Worm (Caenorhabditis elegans): Measurements from ENCODE around the gene ubxn-5.
A peak's percentile ranks its signal among the peaks of the same experiment; 100 is the strongest.

The ubxn-5 gene

ce11 chrII:10239595-10239994 is 5.3 kb upstream of the ubxn-5 start, which contains the start of gene mec-15:
Gene mec-15 (minus strand): TSS chrII:10239695.
- TF ChIP-seq nhr-28 (tag; optimal IDR thresholded peaks at IDR 0.05): no peak

ce11 chrII:10231874-10232273 is 2.4 kb downstream of the ubxn-5 start:
- no peak for TF ChIP-seq elt-3 (tag; optimal IDR thresholded peaks at IDR 0.05)
- TF ChIP-seq elt-2 (tag; optimal IDR thresholded peaks at IDR 0.05): peak; percentile 57

- no peak for TF ChIP-seq fkh-10 (GFP tag; optimal IDR thresholded peaks at IDR 0.05)
- no peak for TF ChIP-seq ztf-11 (tag; optimal IDR thresholded peaks at IDR 0.05)
- TF ChIP-seq efl-1 (optimal IDR thresholded peaks at IDR 0.05): no peak
- TF ChIP-seq efl-1 (GFP tag; optimal IDR thresholded peaks at IDR 0.05 in 1 of 2): no peak
- no peak for TF ChIP-seq tbx-2 (tag; optimal IDR thresholded peaks at IDR 0.05)
- no peak for TF ChIP-seq ceh-8 (GFP tag; optimal IDR thresholded peaks at IDR 0.05)
- TF ChIP-seq elt-3 (tag; optimal IDR thresholded peaks at IDR 0.05): no peak
- no peak for TF ChIP-seq efl-3 (GFP tag; optimal IDR thresholded peaks at IDR 0.05)
- TF ChIP-seq ceh-82 (tag; optimal IDR thresholded peaks at IDR 0.05): no peak
- TF ChIP-seq nhr-19 (GFP tag; conservative IDR thresholded peaks at IDR 0.05): no peak
Observed at ce11 chrII:10230972-10231371, 3.3 kb downstream of the ubxn-5 start, which contains the start of gene T01E8.8. Gene T01E8.8 (plus strand): TSS chrII:10231272.

ce11 chrII:10227030-10227429 is 7.3 kb downstream of the ubxn-5 start, which contains the start of gene srh-135:
Gene srh-135 (minus strand): TSS chrII:10227130.
- no peak for TF ChIP-seq dpl-1 (GFP tag; optimal IDR thresholded peaks at IDR 0.05)
- TF ChIP-seq ama-1 (optimal IDR thresholded peaks at IDR 0.05): no peak
- TF ChIP-seq lin-35 (GFP tag; optimal IDR thresholded peaks at IDR 0.05): no peak
- no peak for TF ChIP-seq unc-98 (GFP tag; IDR thresholded peaks at IDR 0.05)
- TF ChIP-seq fos-1 (tag; optimal IDR thresholded peaks at IDR 0.05): no peak
- TF ChIP-seq ces-1 (GFP tag; optimal IDR thresholded peaks at IDR 0.05): no peak
- TF ChIP-seq tlp-1 (tag; optimal IDR thresholded peaks at IDR 0.05): no peak
- no peak for TF ChIP-seq nhr-76 (tag; optimal IDR thresholded peaks at IDR 0.05)
- TF ChIP-seq egl-13 (tag; optimal IDR thresholded peaks at IDR 0.05): no peak
- TF ChIP-seq mep-1 (tag; optimal IDR thresholded peaks at IDR 0.05): no peak
- TF ChIP-seq Y116A8C.19 (tag; optimal IDR thresholded peaks at IDR 0.05; ENCODE audit: borderline replicate concordance): no peak
- no peak for TF ChIP-seq ceh-88 (GFP tag; IDR thresholded peaks at IDR 0.05)
- TF ChIP-seq F16B12.6 (tag; optimal IDR thresholded peaks at IDR 0.05): no peak

- TF ChIP-seq nhr-90 (tag; optimal IDR thresholded peaks at IDR 0.05; ENCODE audit: poor library complexity) (no peak), ces-1 (GFP tag; optimal IDR thresholded peaks at IDR 0.05) (no peak), ceh-90 (tag; optimal IDR thresholded peaks at IDR 0.05) (no peak), swsn-7 (tag; optimal IDR thresholded peaks at IDR 0.05) (no peak), unc-62 (GFP tag; optimal IDR thresholded peaks at IDR 0.05) (no peak), aha-1 (tag; optimal IDR thresholded peaks at IDR 0.05) (no peak), unc-98 (GFP tag; IDR thresholded peaks at IDR 0.05) (no peak), efl-1 (optimal IDR thresholded peaks at IDR 0.05) (no peak), efl-1 (GFP tag; optimal IDR thresholded peaks at IDR 0.05 in 1 of 2) (peak in 1 of 2 experiments; percentile 38)
Observed at ce11 chrII:10222577-10222976, 11.7 kb downstream of the ubxn-5 start, which contains the start of gene plc-3. Gene plc-3 (plus strand): TSS chrII:10222877.

ce11 chrII:10221627-10222026 is 12.7 kb downstream of the ubxn-5 start:
- TF ChIP-seq elt-2 (tag; optimal IDR thresholded peaks at IDR 0.05) (peak; percentile 68), blmp-1 (tag; optimal IDR thresholded peaks at IDR 0.05) (no peak)

- no peak for TF ChIP-seq zag-1 (tag; optimal IDR thresholded peaks at IDR 0.05)
- TF ChIP-seq lin-14 (GFP tag; optimal IDR thresholded peaks at IDR 0.05): peak; percentile 66
- TF ChIP-seq blmp-1 (tag; optimal IDR thresholded peaks at IDR 0.05): peak; percentile 26
Observed at ce11 chrII:10220631-10221030, 13.7 kb downstream of the ubxn-5 start.

Measured in whole organism, L1 larva.